Fruit fly (Drosophila melanogaster) whole organism, embryonic: Measurements from ENCODE around the gene CG12096.

Experiments
- Asciz ChIP-seq: fragments of 200-800 bp; sonication (Bioruptor generic); optimal IDR thresholded peaks from 2 replicates; lab custom pipeline; 2017; ENCODE audit warnings: missing biosample characterization, mild to moderate bottlenecking, missing genetic modification characterization, missing genetic modification reagents
- Atf-2 ChIP-seq: fragments of 200-800 bp; sonication (Bioruptor generic); optimal IDR thresholded peaks from 2 replicates; lab custom pipeline; 2016; ENCODE audit warnings: missing biosample characterization, missing genetic modification characterization
- B-H2 ChIP-seq: fragments of 200-800 bp; sonication (Bioruptor generic); optimal IDR thresholded peaks from 2 replicates; lab custom pipeline; 2018; ENCODE audit warnings: missing biosample characterization, mild to moderate bottlenecking, missing genetic modification characterization
- BEAF-32 ChIP-seq: fragments of 200-800 bp; sonication (Bioruptor generic); optimal IDR thresholded peaks from 3 replicates; lab custom pipeline; 2017; ENCODE audit warnings: missing biosample characterization, missing genetic modification characterization, mild to moderate bottlenecking, moderate library complexity, missing genetic modification reagents
- CG10147 ChIP-seq: fragments of 200-800 bp; sonication (Bioruptor generic); optimal IDR thresholded peaks from 2 replicates; lab custom pipeline; 2019; ENCODE audit warnings: missing biosample characterization, mild to moderate bottlenecking, missing genetic modification characterization, moderate library complexity
- CG1024 ChIP-seq: fragments of 200-800 bp; sonication (Bioruptor generic); IDR thresholded peaks from 2 replicates; pipeline ENCODE4 v1.3.6; 2022; ENCODE audit warnings: missing biosample characterization, missing genetic modification characterization
- CG12104 ChIP-seq: fragments of 200-800 bp; sonication (Bioruptor generic); optimal IDR thresholded peaks from 3 replicates; lab custom pipeline; 2016; ENCODE audit warnings: missing biosample characterization, missing genetic modification characterization
- CG12155 ChIP-seq: fragments of 200-800 bp; sonication (Bioruptor generic); optimal IDR thresholded peaks from 3 replicates; lab custom pipeline; 2016; ENCODE audit warnings: missing biosample characterization, missing genetic modification characterization
- CG12391 ChIP-seq: fragments of 200-800 bp; sonication (Bioruptor generic); optimal IDR thresholded peaks from 3 replicates; lab custom pipeline; 2018; ENCODE audit warnings: missing biosample characterization, mild to moderate bottlenecking, missing genetic modification characterization, moderate library complexity
- CG13123 ChIP-seq: fragments of 200-800 bp; sonication (Bioruptor generic); optimal IDR thresholded peaks from 2 replicates; lab custom pipeline; 2016; ENCODE audit warnings: missing biosample characterization, missing genetic modification characterization
- CG15073 ChIP-seq: fragments of 200-800 bp; sonication (Bioruptor generic); optimal IDR thresholded peaks from 2 replicates; lab custom pipeline; 2016; ENCODE audit warnings: missing biosample characterization, missing genetic modification characterization
- CG16813 ChIP-seq: fragments of 200-800 bp; sonication (Bioruptor generic); IDR thresholded peaks from 3 replicates; pipeline ENCODE4 v1.3.6; 2022; ENCODE audit warnings: missing biosample characterization, missing genetic modification characterization; ENCODE audit not compliant: partially characterized antibody
- CG30431 ChIP-seq: fragments of 200-800 bp; sonication (Bioruptor generic); optimal IDR thresholded peaks from 2 replicates; lab custom pipeline; 2017; ENCODE audit warnings: missing biosample characterization, missing genetic modification characterization
- CG31388 ChIP-seq: fragments of 200-800 bp; sonication (Bioruptor generic); optimal IDR thresholded peaks from 2 replicates; lab custom pipeline; 2016; ENCODE audit warnings: missing biosample characterization, missing genetic modification characterization
- CG43689 ChIP-seq: fragments of 200-800 bp; sonication (Bioruptor generic); IDR thresholded peaks from 2 replicates; pipeline ENCODE4 v1.3.6; 2022; ENCODE audit warnings: missing biosample characterization, missing genetic modification characterization
- CG6683 ChIP-seq: fragments of 200-800 bp; sonication (Bioruptor generic); optimal IDR thresholded peaks from 2 replicates; lab custom pipeline; 2017; ENCODE audit warnings: missing biosample characterization, mild to moderate bottlenecking, missing genetic modification characterization, missing genetic modification reagents
- CG7271 ChIP-seq: fragments of 200-800 bp; sonication (Bioruptor generic); optimal IDR thresholded peaks from 2 replicates; lab custom pipeline; 2018; ENCODE audit warnings: missing biosample characterization, mild to moderate bottlenecking, missing genetic modification characterization, moderate library complexity
- CG7556 ChIP-seq: fragments of 200-800 bp; sonication (Bioruptor generic); optimal IDR thresholded peaks from 2 replicates; lab custom pipeline; 2017; ENCODE audit warnings: missing biosample characterization, mild to moderate bottlenecking, missing genetic modification characterization
- CG7839 ChIP-seq: fragments of 200-800 bp; sonication (Bioruptor generic); optimal IDR thresholded peaks from 3 replicates; lab custom pipeline; 2018; ENCODE audit warnings: missing biosample characterization, mild to moderate bottlenecking, missing genetic modification characterization, moderate library complexity
- CG8388 ChIP-seq: fragments of 200-800 bp; sonication (Bioruptor generic); optimal IDR thresholded peaks from 2 replicates; lab custom pipeline; 2019; ENCODE audit warnings: missing biosample characterization, mild to moderate bottlenecking, missing genetic modification characterization, moderate library complexity
- CG8478 ChIP-seq: fragments of >200 bp; optimal IDR thresholded peaks from 2 replicates; lab custom pipeline; 2018
- Camta ChIP-seq: fragments of 200-800 bp; sonication (Bioruptor generic); optimal IDR thresholded peaks from 2 replicates; lab custom pipeline; 2016; ENCODE audit warnings: missing biosample characterization, missing genetic modification characterization
- CkIIα-i1 ChIP-seq: fragments of 200-800 bp; sonication (Bioruptor generic); IDR thresholded peaks from 2 replicates; pipeline ENCODE4 v1.3.6; 2022; ENCODE audit warnings: missing biosample characterization, missing genetic modification characterization
- Dad ChIP-seq: fragments of 200-800 bp; sonication (Bioruptor generic); optimal IDR thresholded peaks from 3 replicates; lab custom pipeline; 2016; ENCODE audit warnings: missing biosample characterization, missing genetic modification characterization
- Dbx ChIP-seq: fragments of 200-800 bp; sonication (Bioruptor generic); IDR thresholded peaks from 3 replicates; pipeline ENCODE4 v1.3.6; 2022; ENCODE audit warnings: missing biosample characterization, missing genetic modification characterization
- Dfd ChIP-seq, 2 experiments: fragments of >200 bp; optimal IDR thresholded peaks; 2 replicates each; lab custom pipeline; 2017; ENCODE audit warnings: missing biosample characterization in 2 of 2, missing genetic modification characterization in 2 of 2
- H2.0 ChIP-seq: fragments of 200-800 bp; sonication (Bioruptor generic); IDR thresholded peaks from 2 replicates; pipeline ENCODE4 v1.3.6; 2022; ENCODE audit warnings: missing biosample characterization, missing genetic modification characterization
- HHEX ChIP-seq: fragments of 200-800 bp; sonication (Bioruptor generic); optimal IDR thresholded peaks from 3 replicates; lab custom pipeline; 2017; ENCODE audit warnings: missing biosample characterization, mild to moderate bottlenecking, missing genetic modification characterization, missing genetic modification reagents
- Hmx ChIP-seq: fragments of 200-800 bp; sonication (Bioruptor generic); optimal IDR thresholded peaks from 2 replicates; lab custom pipeline; 2016; ENCODE audit warnings: missing biosample characterization, missing genetic modification characterization
- Jarid2 ChIP-seq: fragments of 200-800 bp; sonication (Bioruptor generic); optimal IDR thresholded peaks from 3 replicates; lab custom pipeline; 2017; ENCODE audit warnings: mild to moderate bottlenecking, missing biosample characterization, missing genetic modification reagents, missing genetic modification characterization
- Sin3A ChIP-seq: fragments of >200 bp; optimal IDR thresholded peaks from 2 replicates; lab custom pipeline; 2018
- Ssrp ChIP-seq: fragments of 200-800 bp; sonication (Bioruptor generic); optimal IDR thresholded peaks from 2 replicates; lab custom pipeline; 2018; ENCODE audit warnings: missing biosample characterization, mild to moderate bottlenecking, missing genetic modification characterization, moderate library complexity
- Taf1 ChIP-seq: fragments of 200-800 bp; sonication (Bioruptor generic); IDR thresholded peaks from 2 replicates; pipeline ENCODE4 v1.3.6; 2022; ENCODE audit warnings: missing biosample characterization, missing genetic modification characterization
- Vsx1 ChIP-seq: fragments of 200-800 bp; sonication (Bioruptor generic); optimal IDR thresholded peaks from 2 replicates; lab custom pipeline; 2017; ENCODE audit warnings: missing biosample characterization, mild to moderate bottlenecking, missing genetic modification characterization, missing genetic modification reagents
- abd-A ChIP-seq: fragments of 200-800 bp; sonication (Bioruptor generic); optimal IDR thresholded peaks from 3 replicates; lab custom pipeline; 2019; ENCODE audit warnings: missing biosample characterization, mild to moderate bottlenecking, missing genetic modification characterization, moderate library complexity
- bigmax ChIP-seq: fragments of 200-800 bp; sonication (Bioruptor generic); optimal IDR thresholded peaks from 2 replicates; lab custom pipeline; 2018; ENCODE audit warnings: missing biosample characterization, mild to moderate bottlenecking, missing genetic modification characterization
- bowl ChIP-seq: fragments of 200-800 bp; sonication (Bioruptor generic); IDR thresholded peaks from 2 replicates; pipeline ENCODE4 v1.3.6; 2022; ENCODE audit warnings: missing biosample characterization, missing genetic modification characterization
- caup ChIP-seq: fragments of 200-800 bp; sonication (Bioruptor generic); optimal IDR thresholded peaks from 3 replicates; lab custom pipeline; 2017; ENCODE audit warnings: missing biosample characterization, mild to moderate bottlenecking, missing genetic modification characterization, moderate library complexity; ENCODE audit not compliant: severe bottlenecking
- chinmo ChIP-seq: fragments of 200-800 bp; sonication (Bioruptor generic); IDR thresholded peaks from 4 replicates; pipeline ENCODE4 v1.3.6; 2022; ENCODE audit warnings: missing biosample characterization, missing genetic modification characterization; ENCODE audit not compliant: partially characterized antibody
- chn ChIP-seq: fragments of 200-800 bp; sonication (Bioruptor generic); optimal IDR thresholded peaks from 2 replicates; lab custom pipeline; 2016; ENCODE audit warnings: missing biosample characterization, missing genetic modification characterization
- crc ChIP-seq: fragments of 200-800 bp; sonication (Bioruptor generic); optimal IDR thresholded peaks from 2 replicates; lab custom pipeline; 2016; ENCODE audit warnings: missing biosample characterization, missing genetic modification characterization
- crol ChIP-seq: fragments of 200-800 bp; sonication (Bioruptor generic); IDR thresholded peaks from 2 replicates; pipeline ENCODE4 v1.3.6; 2022; ENCODE audit warnings: missing biosample characterization, missing genetic modification characterization
- eve ChIP-seq, 2 experiments: fragments of >200 bp; optimal IDR thresholded peaks; 2 replicates each; lab custom pipeline; 2017; ENCODE audit warnings: missing biosample characterization in 2 of 2, missing genetic modification characterization in 2 of 2
- exex ChIP-seq: fragments of 200-800 bp; sonication (Bioruptor generic); optimal IDR thresholded peaks from 4 replicates; lab custom pipeline; 2018; ENCODE audit warnings: missing biosample characterization, mild to moderate bottlenecking, missing genetic modification characterization, moderate library complexity
- jigr1 ChIP-seq: fragments of 200-800 bp; sonication (Bioruptor generic); IDR thresholded peaks from 3 replicates; pipeline ENCODE4 v1.3.6; 2022; ENCODE audit warnings: missing biosample characterization, missing genetic modification characterization
- knrl ChIP-seq: fragments of 200-800 bp; sonication (Bioruptor generic); IDR thresholded peaks from 3 replicates; pipeline ENCODE4 v1.3.6; 2022; ENCODE audit warnings: missing biosample characterization, missing genetic modification characterization; ENCODE audit not compliant: partially characterized antibody
- onecut ChIP-seq: fragments of 200-800 bp; sonication (Bioruptor generic); IDR thresholded peaks from 2 replicates; pipeline ENCODE4 v1.3.6; 2022; ENCODE audit warnings: missing biosample characterization, missing genetic modification characterization
- sd ChIP-seq: fragments of 200-800 bp; sonication (Bioruptor generic); optimal IDR thresholded peaks from 3 replicates; lab custom pipeline; 2018; ENCODE audit warnings: missing biosample characterization, mild to moderate bottlenecking, missing genetic modification characterization, moderate library complexity
- sug ChIP-seq: fragments of 200-800 bp; optimal IDR thresholded peaks from 2 replicates; lab custom pipeline; 2019; ENCODE audit warnings: missing biosample characterization, mild to moderate bottlenecking, missing genetic modification characterization, moderate library complexity

The CG12096 gene

DNA sequence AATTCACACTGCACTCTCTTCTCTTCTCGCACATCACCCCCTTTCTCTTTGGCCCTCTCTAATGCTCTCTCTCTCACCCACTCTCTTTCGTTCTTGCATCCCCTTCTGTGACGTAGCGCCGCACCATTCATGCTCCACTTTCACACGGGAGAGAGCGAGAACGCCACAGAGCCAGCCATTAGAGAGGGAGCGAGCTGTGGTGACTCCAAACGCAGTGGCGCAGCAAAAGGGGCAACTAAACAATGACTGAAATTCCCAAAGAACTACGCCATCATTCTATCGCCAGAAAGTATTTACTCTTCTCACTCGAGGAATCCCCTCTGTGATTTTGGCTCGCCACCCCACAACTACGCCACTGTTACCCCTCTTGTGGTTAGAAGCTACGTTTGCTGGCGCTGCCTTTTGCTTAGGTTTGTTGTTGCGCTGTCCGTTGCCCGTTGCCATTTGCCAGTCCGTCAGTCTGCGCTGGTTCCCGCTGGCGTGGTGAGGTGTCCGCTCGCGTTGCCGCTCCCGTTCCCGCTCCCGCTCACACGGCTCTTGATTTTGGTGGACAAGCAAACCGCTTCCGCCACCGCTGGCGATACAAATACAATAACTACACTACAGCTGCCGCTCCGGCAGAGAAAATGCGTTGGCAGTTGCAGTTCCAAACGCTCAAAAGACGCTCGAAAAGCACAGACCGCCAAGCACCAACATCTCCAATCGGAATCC, 28.2 kb upstream of the CG12096 start (continued):
- TF ChIP-seq sd (peak; percentile 96), CG12155 (GFP tag; lab: Kevin White, UChicago) (peak; percentile 99), Ssrp (peak; percentile 96), HHEX (GFP tag; lab: Kevin White, UChicago) (peak; percentile 99), crol (GFP tag; lab: Robert Waterston, UW) (peak; percentile 91), bowl (GFP tag; lab: Robert Waterston, UW) (peak; percentile 98), Asciz (peak; percentile 96), Hmx (GFP tag; lab: Kevin White, UChicago) (peak; percentile 96), Dfd (GFP tag; optimal IDR thresholded peaks at IDR 0.05; lab: Kevin White, UChicago) (no peak), Camta (GFP tag; lab: Kevin White, UChicago) (peak; percentile 98), CG1024 (GFP tag; lab: Robert Waterston, UW) (peak; percentile 97), Jarid2 (GFP tag; lab: Kevin White, UChicago) (peak; percentile 93), CG8478 (lab: Kevin White, UChicago) (peak; percentile 90), CG16813 (peak; percentile 25; the same call in 1 of the 3 replicates), sug (tag; lab: Kevin White, UChicago) (peak; percentile 96), BEAF-32 (GFP tag; lab: Kevin White, UChicago) (peak; percentile 38), jigr1 (GFP tag; lab: Robert Waterston, UW) (peak; percentile 98), chinmo (GFP tag; lab: Robert Waterston, UW) (peak; percentile 88; the same call in 3 of the 4 replicates), CG10147 (GFP tag; lab: Kevin White, UChicago) (peak; percentile 97), CG8388 (GFP tag; lab: Kevin White, UChicago) (peak; percentile 95), abd-A (peak; percentile 96), CG30431 (peak; percentile 99), B-H2 (GFP tag; lab: Kevin White, UChicago) (peak; percentile 98), CG43689 (GFP tag; lab: Robert Waterston, UW) (peak; percentile 98), chn (GFP tag; lab: Kevin White, UChicago) (peak; percentile 99), CG7271 (tag; lab: Kevin White, UChicago) (peak; percentile 23), crc (GFP tag; lab: Kevin White, UChicago) (peak; percentile 99), CG6683 (GFP tag; lab: Kevin White, UChicago) (peak; percentile 98), H2.0 (GFP tag; lab: Robert Waterston, UW) (peak; percentile 99), CG7839 (peak; percentile 99), Dad (peak; percentile 99), Vsx1 (GFP tag; lab: Kevin White, UChicago) (peak; percentile 94), CG12104 (GFP tag; lab: Kevin White, UChicago) (peak; percentile 97), onecut (GFP tag; lab: Robert Waterston, UW) (peak; percentile 98), eve (GFP tag; optimal IDR thresholded peaks at IDR 0.05; lab: Kevin White, UChicago) (peak; percentile 46 to 95), Sin3A (lab: Kevin White, UChicago) (no peak), Dbx (GFP tag; lab: Robert Waterston, UW) (peak; percentile 99), CG31388 (GFP tag; lab: Kevin White, UChicago) (peak; percentile 97), CkIIα-i1 (peak; percentile 94), knrl (GFP tag; lab: Robert Waterston, UW) (peak; percentile 48; the same call in 1 of the 3 replicates), Atf-2 (GFP tag; lab: Kevin White, UChicago) (peak; percentile 98), CG7556 (GFP tag; lab: Kevin White, UChicago) (peak; percentile 99), CG12391 (tag; lab: Kevin White, UChicago) (peak; percentile 99), exex (tag; lab: Kevin White, UChicago) (peak; percentile 93), caup (GFP tag; lab: Kevin White, UChicago) (peak; percentile 99), CG13123 (GFP tag; lab: Kevin White, UChicago) (peak; percentile 98), Taf1 (peak; percentile 99), bigmax (peak; percentile 80), CG15073 (peak; percentile 87)
